Fruit fly (Drosophila melanogaster) whole organism, adult: ENCODE measurements around the gene CG18171.

Experiments used
- CG33017 ChIP-seq: fragments of 200-800 bp; sonication (Bioruptor generic); optimal IDR thresholded peaks from 2 replicates; lab custom pipeline; 2018; ENCODE audit warnings: missing biosample characterization, mild to moderate bottlenecking, missing genetic modification characterization, moderate library complexity
- Crg-1 ChIP-seq: fragments of 200-800 bp; sonication (Bioruptor generic); optimal IDR thresholded peaks from 2 replicates; lab custom pipeline; 2016; ENCODE audit warnings: missing biosample characterization, missing genetic modification characterization
- Hr96 ChIP-seq: fragments of 200-800 bp; sonication (Bioruptor generic); optimal IDR thresholded peaks from 2 replicates; lab custom pipeline; 2016; ENCODE audit warnings: missing biosample characterization, missing genetic modification characterization
- Mnt ChIP-seq: fragments of 200-800 bp; sonication (Bioruptor generic); optimal IDR thresholded peaks from 2 replicates; lab custom pipeline; 2016; ENCODE audit warnings: missing biosample characterization, mild to moderate bottlenecking, missing genetic modification characterization
- bab1 ChIP-seq: fragments of 200-800 bp; sonication (Bioruptor generic); optimal IDR thresholded peaks from 3 replicates; lab custom pipeline; 2019; ENCODE audit warnings: missing biosample characterization, mild to moderate bottlenecking, missing genetic modification characterization, moderate library complexity
- kay ChIP-seq: fragments of 200-800 bp; sonication (Bioruptor generic); peaks from one replicate; lab custom pipeline; 2016; ENCODE audit warnings: missing biosample characterization, missing genetic modification characterization, borderline replicate concordance
- ovo ChIP-seq: fragments of 200-800 bp; sonication (Bioruptor generic); optimal IDR thresholded peaks from 2 replicates; lab custom pipeline; 2016; ENCODE audit warnings: missing biosample characterization, missing genetic modification characterization
- toe ChIP-seq: fragments of 200-800 bp; sonication (Bioruptor generic); optimal IDR thresholded peaks from 2 replicates; lab custom pipeline; 2016; ENCODE audit warnings: missing biosample characterization, missing genetic modification characterization

- TF ChIP-seq Hr96 (GFP tag; lab: Kevin White, UChicago) (no peak), Crg-1 (GFP tag; lab: Kevin White, UChicago) (no peak), CG33017 (tag; lab: Kevin White, UChicago) (no peak), kay (no peak), bab1 (GFP tag; lab: Kevin White, UChicago) (no peak), ovo (no peak), Mnt (GFP tag; lab: Kevin White, UChicago) (no peak), toe (GFP tag; lab: Kevin White, UChicago) (no peak)
Measured at dm6 chr3L:1709161-1709560, 13.8 kb downstream of the CG18171 start.
